Fruit fly (Drosophila melanogaster): Measurements from ENCODE around the gene CG3106.
A peak's percentile ranks its signal among the peaks of the same experiment; 100 is the strongest.

CG3106 gene

DNA sequence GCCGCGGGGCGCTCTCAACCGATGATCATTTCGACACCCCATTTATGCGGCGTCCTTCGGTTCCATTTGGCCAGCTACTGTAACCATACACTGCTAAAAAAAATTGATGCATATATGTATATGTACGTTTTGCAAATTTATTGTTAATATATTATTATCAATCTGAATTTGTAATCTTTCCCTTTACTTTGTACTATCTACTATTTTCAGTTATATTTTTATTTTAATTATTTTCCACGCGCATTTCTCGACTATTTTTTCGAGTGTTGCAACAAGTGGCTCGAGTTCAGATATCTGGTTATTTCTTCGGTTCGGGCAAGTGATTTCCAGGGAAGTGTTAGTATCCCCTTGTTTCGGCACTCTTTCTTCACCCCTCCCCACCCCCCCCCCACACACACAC lies 26.4 kb upstream of the CG3106 start:
- no peak for TF ChIP-seq CG6792 (GFP tag; optimal IDR thresholded peaks at IDR 0.05)
- TF ChIP-seq Hr38 (GFP tag; optimal IDR thresholded peaks at IDR 0.05): no peak
- TF ChIP-seq Eip78C (GFP tag): peak; percentile 47

dm6 chrX:9687623-9688022 lies 24.9 kb upstream of the CG3106 start:
- TF ChIP-seq CG11762 (GFP tag; optimal IDR thresholded peaks at IDR 0.05; ENCODE audit: insufficient read depth): peak; percentile 88
- TF ChIP-seq Ets21C (GFP tag; optimal IDR thresholded peaks at IDR 0.05): peak; percentile 66
- peak; percentile 91 for TF ChIP-seq dac (GFP tag; optimal IDR thresholded peaks at IDR 0.05)
- TF ChIP-seq esn (GFP tag; optimal IDR thresholded peaks at IDR 0.05): peak; percentile 94
- peak; percentile 82 for TF ChIP-seq CG31627 (GFP tag; optimal IDR thresholded peaks at IDR 0.05)
- TF ChIP-seq svp (GFP tag): peak; percentile 95
- peak; percentile 92 for TF ChIP-seq CG8632 (GFP tag; optimal IDR thresholded peaks at IDR 0.05)
- TF ChIP-seq Ets96B (tag; optimal IDR thresholded peaks at IDR 0.05): peak; percentile 90
- peak; percentile 89 for TF ChIP-seq fd59A (GFP tag; optimal IDR thresholded peaks at IDR 0.05)
- peak; percentile 87 for TF ChIP-seq OdsH (GFP tag; optimal IDR thresholded peaks at IDR 0.05)
- TF ChIP-seq Blimp-1 (GFP tag; optimal IDR thresholded peaks at IDR 0.05): peak; percentile 80
- TF ChIP-seq Hr4 (GFP tag; optimal IDR thresholded peaks at IDR 0.05): peak; percentile 91
- TF ChIP-seq eg (GFP tag; IDR thresholded peaks at IDR 0.05): peak; percentile 98
- TF ChIP-seq Hr38 (GFP tag; optimal IDR thresholded peaks at IDR 0.05): no peak
- TF ChIP-seq CG6792 (GFP tag; optimal IDR thresholded peaks at IDR 0.05): peak; percentile 88
- peak; percentile 97 for TF ChIP-seq CG6276 (GFP tag; optimal IDR thresholded peaks at IDR 0.05)
- peak; percentile 94 to 95 for TF ChIP-seq ss (GFP tag; optimal IDR thresholded peaks at IDR 0.05)
- TF ChIP-seq CG11294 (GFP tag; IDR thresholded peaks at IDR 0.05): peak; percentile 79
- TF ChIP-seq achi (GFP tag; optimal IDR thresholded peaks at IDR 0.05): peak; percentile 91
- TF ChIP-seq pdm3 (GFP tag; optimal IDR thresholded peaks at IDR 0.05): peak; percentile 91
- peak; percentile 92 for TF ChIP-seq CG1621 (tag; optimal IDR thresholded peaks at IDR 0.05)
- peak; percentile 87 for TF ChIP-seq Eip93F (GFP tag; optimal IDR thresholded peaks at IDR 0.05)
- peak; percentile 45 for TF ChIP-seq CG11902 (GFP tag; optimal IDR thresholded peaks at IDR 0.05)
- peak; percentile 94 for TF ChIP-seq dsx (GFP tag; optimal IDR thresholded peaks at IDR 0.05; ENCODE audit: poor library complexity, severe bottlenecking)
- peak; percentile 98 for TF ChIP-seq Eip78C (GFP tag)
- TF ChIP-seq CG10631 (GFP tag; optimal IDR thresholded peaks at IDR 0.05): peak; percentile 90
- peak; percentile 89 for TF ChIP-seq Sox14 (GFP tag; optimal IDR thresholded peaks at IDR 0.05)
- peak; percentile 94 for TF ChIP-seq CG3032 (tag; optimal IDR thresholded peaks at IDR 0.05)
- peak; percentile 74 for TF ChIP-seq vri (GFP tag; optimal IDR thresholded peaks at IDR 0.05)
- TF ChIP-seq fd85E (GFP tag; optimal IDR thresholded peaks at IDR 0.05): peak; percentile 58
- peak; percentile 68 for TF ChIP-seq fkh (GFP tag; optimal IDR thresholded peaks at IDR 0.05)
- peak; percentile 98 for TF ChIP-seq CG15336 (GFP tag; IDR thresholded peaks at IDR 0.05)
- TF ChIP-seq CG6163 (GFP tag; IDR thresholded peaks at IDR 0.05): peak; percentile 95
- peak; percentile 78 for TF ChIP-seq Sox15 (GFP tag; optimal IDR thresholded peaks at IDR 0.05)
- peak; percentile 91 for TF ChIP-seq Gug (GFP tag; IDR thresholded peaks at IDR 0.05)
- peak; percentile 93 for TF ChIP-seq CG6854 (GFP tag; optimal IDR thresholded peaks at IDR 0.05)
- peak; percentile 80 to 85 for TF ChIP-seq salr (GFP tag; optimal IDR thresholded peaks at IDR 0.05)
- TF ChIP-seq CG8119 (GFP tag; IDR thresholded peaks at IDR 0.05): peak; percentile 97
- TF ChIP-seq CG4318 (GFP tag; optimal IDR thresholded peaks at IDR 0.05): peak; percentile 86
- peak; percentile 81 for TF ChIP-seq CG7368 (GFP tag; optimal IDR thresholded peaks at IDR 0.05)
- TF ChIP-seq spab (GFP tag; optimal IDR thresholded peaks at IDR 0.05): peak; percentile 88
- peak; percentile 80 for TF ChIP-seq cyc (GFP tag; optimal IDR thresholded peaks at IDR 0.05)
- peak; percentile 94 for TF ChIP-seq CG6808 (GFP tag; optimal IDR thresholded peaks at IDR 0.05)
- peak; percentile 94 for TF ChIP-seq Met (GFP tag; optimal IDR thresholded peaks at IDR 0.05)
- peak; percentile 91 for TF ChIP-seq CG3919 (GFP tag; optimal IDR thresholded peaks at IDR 0.05)
- peak; percentile 82 for TF ChIP-seq CG8319 (GFP tag; optimal IDR thresholded peaks at IDR 0.05)
- peak; percentile 82 for TF ChIP-seq Hr39 (GFP tag; optimal IDR thresholded peaks at IDR 0.05)
- TF ChIP-seq acj6 (GFP tag; optimal IDR thresholded peaks at IDR 0.05): peak; percentile 85
- TF ChIP-seq CG10669 (GFP tag; optimal IDR thresholded peaks at IDR 0.05): peak; percentile 94
